Worm (Caenorhabditis elegans): ENCODE data around the gene amx-1.

The amx-1 gene

ce11 chrIII:3801379-3801894 is 20.8 kb upstream of the amx-1 start:
- TF ChIP-seq unc-62 (GFP tag; optimal IDR thresholded peaks at IDR 0.05): peak; percentile 49

ce11 chrIII:3803113-3803512 is 19.1 kb upstream of the amx-1 start:
- TF ChIP-seq unc-62 (GFP tag; optimal IDR thresholded peaks at IDR 0.05): no peak

ce11 chrIII:3804422-3804821 is 17.8 kb upstream of the amx-1 start, which contains the start of gene xbx-5:
Gene xbx-5 (minus strand): TSS chrIII:3804477.
- no peak for TF ChIP-seq unc-62 (GFP tag; optimal IDR thresholded peaks at IDR 0.05)

DNA sequence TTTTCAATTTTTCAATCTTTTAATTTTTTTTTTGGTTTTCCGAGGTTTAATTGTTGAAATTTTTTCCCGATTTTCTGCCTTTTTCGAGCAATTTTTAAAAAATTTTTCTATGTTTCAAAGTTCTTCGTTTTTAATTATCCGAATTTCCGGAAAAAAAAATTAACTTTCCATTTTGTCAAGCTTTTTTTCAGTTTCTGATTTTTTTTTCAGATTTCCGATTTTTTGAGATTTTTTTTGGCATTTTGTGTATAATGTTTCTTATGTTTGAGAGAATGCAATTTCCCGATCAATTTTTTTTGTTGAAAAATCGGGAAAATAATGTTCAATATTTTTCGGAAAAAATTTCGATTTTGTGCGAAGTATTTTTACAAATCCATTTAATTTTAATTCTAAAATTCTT is 15.3 kb upstream of the amx-1 start:
- TF ChIP-seq unc-62 (GFP tag; optimal IDR thresholded peaks at IDR 0.05): no peak

DNA sequence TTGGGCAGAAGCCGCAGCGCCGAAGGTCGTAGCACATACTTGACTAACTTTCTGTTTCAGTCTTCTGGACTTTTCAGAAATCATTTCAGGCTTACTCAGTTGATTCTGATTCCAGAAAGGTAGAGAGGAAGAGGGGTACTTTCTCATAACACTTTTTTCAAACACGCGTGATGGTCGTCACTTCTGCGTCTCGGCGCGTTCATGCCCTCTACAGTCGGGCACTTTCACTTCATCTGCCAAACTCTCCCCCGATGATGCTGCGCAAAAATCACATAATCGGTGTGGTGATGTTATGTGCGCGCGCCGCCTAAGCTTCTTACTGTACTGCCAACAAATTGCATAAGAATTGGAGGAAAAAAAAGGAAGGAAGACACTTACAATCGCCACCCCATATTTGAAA is 14.6 kb upstream of the amx-1 start:
- TF ChIP-seq unc-62 (GFP tag; optimal IDR thresholded peaks at IDR 0.05): no peak

ce11 chrIII:3809008-3809407 is 13.2 kb upstream of the amx-1 start, which contains the start of gene toh-1:
Gene toh-1 (minus strand): TSS chrIII:3809030.
- no peak for TF ChIP-seq unc-62 (GFP tag; optimal IDR thresholded peaks at IDR 0.05)

DNA sequence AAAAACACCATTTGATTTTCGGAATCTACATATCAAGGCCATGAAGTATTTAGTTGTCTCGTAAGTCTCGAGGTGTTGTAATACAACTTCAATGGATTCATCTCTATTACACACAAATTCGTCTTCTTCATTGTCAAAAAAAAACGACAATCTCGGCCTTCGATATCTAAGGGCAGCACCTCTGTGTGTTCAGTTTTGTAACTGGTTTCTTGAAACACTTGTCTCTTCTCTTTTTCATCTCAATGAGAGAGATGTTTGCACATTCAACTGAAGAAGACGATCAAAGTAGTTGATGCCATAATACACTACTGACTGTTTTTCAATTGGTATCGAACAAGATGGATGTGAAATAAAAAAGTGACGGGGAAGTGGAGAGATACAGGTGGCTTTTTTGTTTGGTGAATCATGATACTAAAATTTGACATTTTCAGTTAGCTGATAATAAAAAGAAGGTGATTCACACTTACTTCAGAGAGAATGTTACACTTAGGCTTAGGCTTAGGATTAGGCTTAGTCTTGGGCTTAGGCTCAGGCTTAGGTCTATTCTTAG is 10.8 kb upstream of the amx-1 start:
- TF ChIP-seq unc-62 (GFP tag; optimal IDR thresholded peaks at IDR 0.05): no peak

- TF ChIP-seq unc-62 (GFP tag; optimal IDR thresholded peaks at IDR 0.05): no peak
Measured at ce11 chrIII:3812369-3812993, 9.7 kb upstream of the amx-1 start.

- TF ChIP-seq unc-62 (GFP tag; optimal IDR thresholded peaks at IDR 0.05): no peak
Measured at ce11 chrIII:3814421-3814820, 7.8 kb upstream of the amx-1 start.

DNA sequence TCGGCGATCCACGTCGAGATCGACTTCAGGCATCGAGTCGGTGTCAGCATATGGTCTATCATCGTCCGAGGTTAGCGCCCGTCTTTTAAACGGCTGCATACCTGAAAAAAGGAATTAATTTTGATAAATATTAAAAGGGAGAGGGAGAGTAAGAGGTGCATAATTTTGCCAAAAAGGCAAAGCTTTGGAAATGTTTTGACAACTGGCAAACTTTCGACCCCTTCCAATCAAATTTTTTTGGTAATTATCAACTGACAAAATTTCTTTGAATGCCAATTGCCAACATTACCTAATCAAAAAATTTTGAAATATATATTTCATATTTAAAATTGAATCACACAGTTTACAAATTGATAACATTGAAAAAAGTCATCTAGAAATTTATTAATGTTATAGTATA is 2.6 kb upstream of the amx-1 start, which contains the start of gene dpy-27:
dpy-27 (minus strand) TSS at position 101 of the 400 bp plus-strand sequence.
- TF ChIP-seq unc-62 (GFP tag; optimal IDR thresholded peaks at IDR 0.05): no peak

- TF ChIP-seq unc-62 (GFP tag; optimal IDR thresholded peaks at IDR 0.05): no peak
Measured at ce11 chrIII:3820134-3820533, 2.1 kb upstream of the amx-1 start.

ce11 chrIII:3829105-3829504 is 6.9 kb downstream of the amx-1 start, which contains the start of gene cnnm-5:
Gene cnnm-5 (minus strand): TSS chrIII:3829205.
- TF ChIP-seq unc-62 (GFP tag; optimal IDR thresholded peaks at IDR 0.05): no peak

ce11 chrIII:3831381-3831780 is 9.2 kb downstream of the amx-1 start, which contains the start of gene C36A4.10:
Gene C36A4.10 (minus strand): TSS chrIII:3831481.
- no peak for TF ChIP-seq unc-62 (GFP tag; optimal IDR thresholded peaks at IDR 0.05)

DNA sequence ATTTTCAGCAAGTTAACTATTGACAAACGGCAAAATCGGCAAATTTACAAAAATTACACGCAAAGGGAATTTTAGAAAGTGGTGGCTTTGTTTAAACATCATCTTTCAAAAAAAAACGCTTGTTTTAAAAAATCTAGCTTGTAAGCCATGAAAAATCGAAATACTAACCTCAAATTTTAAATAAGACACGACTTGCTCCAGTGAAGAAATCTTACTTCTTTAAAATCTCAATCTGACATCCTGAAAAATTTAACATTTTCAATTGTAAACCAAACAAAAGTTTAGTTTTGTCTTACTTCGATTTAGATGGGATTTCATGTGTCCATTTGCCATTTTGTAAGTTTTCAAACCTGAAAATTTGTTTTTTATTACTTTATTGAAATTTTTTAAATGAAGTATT is 9.6 kb downstream of the amx-1 start:
- TF ChIP-seq unc-62 (GFP tag; optimal IDR thresholded peaks at IDR 0.05): no peak

DNA sequence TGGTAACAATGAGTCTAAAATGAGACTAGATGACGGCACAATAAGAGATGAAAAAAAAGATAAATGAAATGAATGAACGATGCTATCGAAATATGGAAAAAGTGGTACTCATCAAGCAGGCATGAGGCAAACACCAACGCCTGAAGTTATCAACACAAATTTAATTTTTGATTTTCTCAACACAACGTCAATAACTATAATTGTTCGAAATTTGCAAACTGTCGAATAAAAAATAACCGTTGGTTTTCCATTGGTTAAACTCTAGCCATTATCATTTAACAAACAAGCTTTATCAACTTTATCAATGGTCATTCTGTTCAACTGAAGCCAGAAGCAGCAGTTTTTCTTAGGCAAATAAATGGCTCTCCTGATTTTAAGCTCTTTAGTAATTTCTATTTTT is 10.1 kb downstream of the amx-1 start, which contains the start of gene cyp-25A1:
cyp-25A1 (plus strand) TSS at position 301 of the 400 bp plus-strand sequence.
- no peak for TF ChIP-seq unc-62 (GFP tag; optimal IDR thresholded peaks at IDR 0.05)

DNA sequence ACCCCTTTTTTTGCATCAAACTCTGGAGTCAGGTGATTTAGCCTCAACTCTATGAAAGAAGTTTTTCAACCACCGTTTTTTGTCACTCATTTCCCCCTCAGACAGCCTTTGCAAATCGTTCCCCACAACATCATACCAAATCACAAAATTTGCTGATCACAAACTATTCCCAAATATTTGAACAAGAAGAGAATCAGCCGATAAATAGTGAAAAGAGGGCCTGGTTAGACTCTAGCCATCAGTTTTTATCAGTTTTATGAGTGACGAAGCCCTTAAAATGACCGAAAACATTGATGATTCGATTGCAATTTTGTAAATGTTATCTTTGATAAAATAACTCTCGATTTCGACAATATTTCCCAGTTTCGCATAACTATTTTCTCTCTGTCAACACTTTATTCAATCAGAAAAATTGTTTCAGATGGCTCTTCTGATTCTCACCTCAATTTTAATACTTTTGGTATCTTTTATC is 12.6 kb downstream of the amx-1 start, which contains the start of gene cyp-25A2:
cyp-25A2 (plus strand) TSS at position 422 of the 472 bp plus-strand sequence.
- no peak for TF ChIP-seq unc-62 (GFP tag; optimal IDR thresholded peaks at IDR 0.05)

ce11 chrIII:3839635-3840034 is 17.4 kb downstream of the amx-1 start, which contains the start of gene cyp-25A3:
Gene cyp-25A3 (minus strand): TSS chrIII:3839735.
- TF ChIP-seq unc-62 (GFP tag; optimal IDR thresholded peaks at IDR 0.05): no peak

Measured in whole organism, dauer.